Worm (Caenorhabditis elegans) whole organism, early embryonic: ENCODE data around the gene lin-8.

Source experiments
- F13C5.2 ChIP-seq: sonication (generic microtip); optimal IDR thresholded peaks from 2 replicates; lab custom pipeline; 2017; ENCODE audit warnings: mild to moderate bottlenecking, missing genetic modification characterization, inconsistent platforms, missing compliant biosample characterization
- ama-1 ChIP-seq: fragments of 150-350 bp; optimal IDR thresholded peaks from 2 replicates; lab custom pipeline; 2014
- tbx-11 ChIP-seq: fragments of 200-800 bp; sonication (Bioruptor generic); IDR thresholded peaks from 2 replicates; pipeline ENCODE4 v1.3.6; 2022; ENCODE audit warnings: missing genetic modification characterization, missing compliant biosample characterization
- tbx-37 ChIP-seq: fragments of 200-800 bp; sonication (Bioruptor generic); conservative IDR thresholded peaks from 2 replicates; pipeline ENCODE4 v1.3.6; 2022; ENCODE audit warnings: missing genetic modification reagents, missing genetic modification characterization, missing compliant biosample characterization

ce11 chrII:3064631-3065030 lies 8.0 kb downstream of the lin-8 start:
- no peak for TF ChIP-seq tbx-37 (GFP tag; lab: Robert Waterston, UW)
- TF ChIP-seq tbx-11 (GFP tag; lab: Robert Waterston, UW): no peak
- TF ChIP-seq ama-1: no peak
- no peak for TF ChIP-seq F13C5.2 (tag; lab: Kevin White, UChicago)
